5 fruit fly cellular contexts compared by ENCODE assay signal in genomic region chr3L:9739629-9740028, dm6.
TF ChIP-seq lines count a peak whose summit lies in the region.

No protein-coding gene starts in this region.

- no peak for TF ChIP-seq CTCF in whole organism, embryonic (GFP tag; optimal IDR thresholded peaks at IDR 0.05; lab: Kevin White, UChicago)

TF ChIP-seq in whole organism, adult, 20 proteins besides CTCF, POLR2A, EP300 and RAD21:
- peak; percentile 16 for TF ChIP-seq CG33017 (tag; optimal IDR thresholded peaks at IDR 0.05; lab: Kevin White, UChicago)
- TF ChIP-seq pad (GFP tag; optimal IDR thresholded peaks at IDR 0.05; lab: Kevin White, UChicago): no peak
- TF ChIP-seq kay (GFP tag; lab: Kevin White, UChicago; ENCODE audit: borderline replicate concordance): peak; percentile 13

TF ChIP-seq in whole organism, embryonic, 481 proteins besides CTCF, POLR2A, EP300 and RAD21 (continues in another document):
- TF ChIP-seq Blimp-1 (GFP tag; optimal IDR thresholded peaks at IDR 0.05; lab: Kevin White, UChicago) (peak; percentile 20), hkb (optimal IDR thresholded peaks at IDR 0.05; lab: Kevin White, UChicago) (no peak), hkb (GFP tag; IDR thresholded peaks at IDR 0.05; lab: Robert Waterston, UW) (peak; percentile 36; the same call in 1 of the 2 replicates), CG10979 (tag; optimal IDR thresholded peaks at IDR 0.05; lab: Kevin White, UChicago) (peak; percentile 4), lmd (GFP tag; IDR thresholded peaks at IDR 0.05; lab: Robert Waterston, UW) (peak; percentile 14; the same call in 1 of the 2 replicates), ttk (GFP tag; IDR thresholded peaks at IDR 0.05; lab: Robert Waterston, UW) (peak; percentile 20; the same call in 1 of the 2 replicates), CG10462 (GFP tag; optimal IDR thresholded peaks at IDR 0.05; lab: Kevin White, UChicago) (no peak), gcm (GFP tag; optimal IDR thresholded peaks at IDR 0.05; lab: Kevin White, UChicago) (no peak), CG17829 (tag; optimal IDR thresholded peaks at IDR 0.05; lab: Kevin White, UChicago) (peak; percentile 40), nerfin-1 (tag; optimal IDR thresholded peaks at IDR 0.05; lab: Kevin White, UChicago) (no peak), E2f1 (GFP tag; IDR thresholded peaks at IDR 0.05; lab: Robert Waterston, UW) (peak; percentile 35; the same call in 1 of the 2 replicates), CG2712 (tag; optimal IDR thresholded peaks at IDR 0.05; lab: Kevin White, UChicago) (peak; percentile 53), Dip3 (GFP tag; optimal IDR thresholded peaks at IDR 0.05; lab: Kevin White, UChicago) (no peak), CG15601 (tag; optimal IDR thresholded peaks at IDR 0.05; lab: Kevin White, UChicago) (no peak), Dbx (GFP tag; IDR thresholded peaks at IDR 0.05; lab: Robert Waterston, UW) (peak; percentile 34; the same call in 1 of the 3 replicates), CG11695 (GFP tag; IDR thresholded peaks at IDR 0.05; lab: Robert Waterston, UW) (peak; percentile 29; the same call in 1 of the 3 replicates), ATbp (GFP tag; optimal IDR thresholded peaks at IDR 0.05; lab: Kevin White, UChicago) (peak; percentile 23), CG11504 (tag; optimal IDR thresholded peaks at IDR 0.05; lab: Kevin White, UChicago) (peak; percentile 51), Hr3 (GFP tag; optimal IDR thresholded peaks at IDR 0.05; lab: Kevin White, UChicago) (no peak), CG15479 (GFP tag; optimal IDR thresholded peaks at IDR 0.05; lab: Kevin White, UChicago) (no peak), CG8388 (GFP tag; optimal IDR thresholded peaks at IDR 0.05; lab: Kevin White, UChicago) (peak; percentile 16)

TF ChIP-seq in whole organism, prepupa, 60 proteins besides CTCF, POLR2A, EP300 and RAD21 (continues in another document):
- no peak for TF ChIP-seq CG1621 (tag; optimal IDR thresholded peaks at IDR 0.05; lab: Kevin White, UChicago)
- no peak for TF ChIP-seq dac (GFP tag; optimal IDR thresholded peaks at IDR 0.05; lab: Kevin White, UChicago)
- peak; percentile 18 for TF ChIP-seq lz (GFP tag; optimal IDR thresholded peaks at IDR 0.05; lab: Kevin White, UChicago)
- no peak for TF ChIP-seq CG8632 (GFP tag; optimal IDR thresholded peaks at IDR 0.05; lab: Kevin White, UChicago)
- peak; percentile 49 for TF ChIP-seq achi (GFP tag; optimal IDR thresholded peaks at IDR 0.05; lab: Kevin White, UChicago)
- no peak for TF ChIP-seq Ets21C (GFP tag; optimal IDR thresholded peaks at IDR 0.05; lab: Kevin White, UChicago)
- TF ChIP-seq salr (GFP tag; optimal IDR thresholded peaks at IDR 0.05; lab: Kevin White, UChicago): peak in 1 of 2 experiments; percentile 14
- peak; percentile 47 for TF ChIP-seq Blimp-1 (GFP tag; optimal IDR thresholded peaks at IDR 0.05; lab: Kevin White, UChicago)
- TF ChIP-seq Eip93F (GFP tag; optimal IDR thresholded peaks at IDR 0.05; lab: Kevin White, UChicago): no peak
- no peak for TF ChIP-seq CG6854 (GFP tag; optimal IDR thresholded peaks at IDR 0.05; lab: Kevin White, UChicago)
- peak; percentile 76 for TF ChIP-seq Eip78C (GFP tag; lab: Kevin White, UChicago)
- no peak for TF ChIP-seq CG8319 (GFP tag; optimal IDR thresholded peaks at IDR 0.05; lab: Kevin White, UChicago)
- peak; percentile 40 for TF ChIP-seq CG10669 (GFP tag; optimal IDR thresholded peaks at IDR 0.05; lab: Kevin White, UChicago)
- no peak for TF ChIP-seq Hr39 (GFP tag; optimal IDR thresholded peaks at IDR 0.05; lab: Kevin White, UChicago)
- TF ChIP-seq Sox14 (GFP tag; optimal IDR thresholded peaks at IDR 0.05; lab: Kevin White, UChicago): no peak
- TF ChIP-seq cyc (GFP tag; optimal IDR thresholded peaks at IDR 0.05; lab: Kevin White, UChicago): no peak
- peak; percentile 68 for TF ChIP-seq eg (GFP tag; IDR thresholded peaks at IDR 0.05; lab: Robert Waterston, UW)
- TF ChIP-seq fd59A (GFP tag; optimal IDR thresholded peaks at IDR 0.05; lab: Kevin White, UChicago): no peak
- TF ChIP-seq CG6276 (GFP tag; optimal IDR thresholded peaks at IDR 0.05; lab: Kevin White, UChicago): peak; percentile 9
- peak; percentile 44 for TF ChIP-seq CG32006 (GFP tag; optimal IDR thresholded peaks at IDR 0.05; lab: Kevin White, UChicago)
- TF ChIP-seq pdm3 (GFP tag; optimal IDR thresholded peaks at IDR 0.05; lab: Kevin White, UChicago): peak; percentile 24
- peak; percentile 19 for TF ChIP-seq CG6792 (GFP tag; optimal IDR thresholded peaks at IDR 0.05; lab: Kevin White, UChicago)
- no peak for TF ChIP-seq CG9139 (GFP tag; optimal IDR thresholded peaks at IDR 0.05; lab: Kevin White, UChicago)
- TF ChIP-seq CG34406 (GFP tag; optimal IDR thresholded peaks at IDR 0.05; lab: Kevin White, UChicago): peak; percentile 33

TF ChIP-seq in whole organism, pupa, 21 proteins besides CTCF, POLR2A, EP300 and RAD21:
- TF ChIP-seq CG10348 (GFP tag; IDR thresholded peaks at IDR 0.05; lab: Robert Waterston, UW): no peak
- TF ChIP-seq CG13204 (GFP tag; optimal IDR thresholded peaks at IDR 0.05; lab: Kevin White, UChicago): no peak
- TF ChIP-seq CG12605 (GFP tag; IDR thresholded peaks at IDR 0.05; lab: Robert Waterston, UW): 0 out of 2 replicates have a peak, but pooled peaks have one; percentile 17
- peak; percentile 27 for TF ChIP-seq CG8301 (tag; optimal IDR thresholded peaks at IDR 0.05; lab: Kevin White, UChicago)
- peak; percentile 33 for TF ChIP-seq CG14655 (GFP tag; optimal IDR thresholded peaks at IDR 0.05; lab: Kevin White, UChicago)
- peak; percentile 41 for TF ChIP-seq Pif1A (GFP tag; optimal IDR thresholded peaks at IDR 0.05; lab: Kevin White, UChicago)
- no peak for TF ChIP-seq CG34367 (tag; optimal IDR thresholded peaks at IDR 0.05; lab: Kevin White, UChicago)
- peak; percentile 15 for TF ChIP-seq Pif1B (GFP tag; optimal IDR thresholded peaks at IDR 0.05; lab: Kevin White, UChicago)
- TF ChIP-seq Snoo (tag; optimal IDR thresholded peaks at IDR 0.05; lab: Kevin White, UChicago): peak; percentile 7
- peak; percentile 25 for TF ChIP-seq CG9948 (tag; optimal IDR thresholded peaks at IDR 0.05; lab: Kevin White, UChicago)
- TF ChIP-seq Ets98B (GFP tag; IDR thresholded peaks at IDR 0.05; lab: Robert Waterston, UW): peak; percentile 45; the same call in 1 of the 2 replicates
- TF ChIP-seq CG8159 (tag; optimal IDR thresholded peaks at IDR 0.05; lab: Kevin White, UChicago): peak; percentile 55
- peak; percentile 63; the same call in 2 of the 3 replicates for TF ChIP-seq CG4496 (GFP tag; IDR thresholded peaks at IDR 0.05; lab: Robert Waterston, UW)
- TF ChIP-seq gl (tag; optimal IDR thresholded peaks at IDR 0.05; lab: Kevin White, UChicago): no peak
- TF ChIP-seq CG17806 (tag; optimal IDR thresholded peaks at IDR 0.05; lab: Kevin White, UChicago): peak; percentile 25
- TF ChIP-seq CG32121 (GFP tag; IDR thresholded peaks at IDR 0.05; lab: Robert Waterston, UW): peak; percentile 43; the same call in 1 of the 2 replicates
- TF ChIP-seq rn (GFP tag; IDR thresholded peaks at IDR 0.05; lab: Robert Waterston, UW): no peak
- no peak for TF ChIP-seq D1 (tag; optimal IDR thresholded peaks at IDR 0.05; lab: Kevin White, UChicago)
- no peak for TF ChIP-seq fd96Ca (GFP tag; IDR thresholded peaks at IDR 0.05; lab: Robert Waterston, UW)
- no peak for TF ChIP-seq CG15710 (tag; optimal IDR thresholded peaks at IDR 0.05; lab: Kevin White, UChicago)
- TF ChIP-seq EcR (GFP tag; optimal IDR thresholded peaks at IDR 0.05; lab: Kevin White, UChicago): no peak

TF ChIP-seq in whole organism, wandering third instar larva, 38 proteins besides CTCF, POLR2A, EP300 and RAD21:
- no peak for TF ChIP-seq pan (optimal IDR thresholded peaks at IDR 0.05; lab: Kevin White, UChicago)
- TF ChIP-seq woc (GFP tag; optimal IDR thresholded peaks at IDR 0.05; lab: Kevin White, UChicago): no peak
- peak; percentile 19 for TF ChIP-seq fru (GFP tag; optimal IDR thresholded peaks at IDR 0.05; lab: Kevin White, UChicago)
- peak in 1 of 2 experiments; percentile 33 for TF ChIP-seq foxo (GFP tag; optimal IDR thresholded peaks at IDR 0.05; lab: Kevin White, UChicago)
- no peak for TF ChIP-seq dmrt93B (GFP tag; optimal IDR thresholded peaks at IDR 0.05; lab: Kevin White, UChicago)
- peak; percentile 16 for TF ChIP-seq HLH106 (tag; optimal IDR thresholded peaks at IDR 0.05; lab: Kevin White, UChicago)
- no peak for TF ChIP-seq CrebA (GFP tag; optimal IDR thresholded peaks at IDR 0.05; lab: Kevin White, UChicago; ENCODE audit: borderline replicate concordance)
- TF ChIP-seq tai (GFP tag; optimal IDR thresholded peaks at IDR 0.05; lab: Kevin White, UChicago): no peak
- no peak for TF ChIP-seq Hnf4 (GFP tag; optimal IDR thresholded peaks at IDR 0.05; lab: Kevin White, UChicago)
- TF ChIP-seq h (GFP tag; optimal IDR thresholded peaks at IDR 0.05; lab: Kevin White, UChicago): peak; percentile 21
